Fruit fly (Drosophila melanogaster) whole organism, embryonic: Measurements from ENCODE around the gene CG43117.

Experiments used
- Atf6 ChIP-seq: fragments of 200-800 bp; sonication (Bioruptor generic); IDR thresholded peaks from 2 replicates; pipeline ENCODE4 v1.3.6; 2022; ENCODE audit warnings: missing biosample characterization, missing genetic modification characterization
- B-H1 ChIP-seq: fragments of 200-800 bp; sonication (Bioruptor generic); IDR thresholded peaks from 3 replicates; pipeline ENCODE4 v1.3.6; 2022; ENCODE audit warnings: missing biosample characterization, missing genetic modification characterization
- CG10959 ChIP-seq: fragments of 200-800 bp; sonication (Bioruptor generic); IDR thresholded peaks from 2 replicates; pipeline ENCODE4 v1.3.6; 2022; ENCODE audit warnings: missing biosample characterization, missing genetic modification characterization
- CG11456 ChIP-seq: fragments of 200-800 bp; sonication (Bioruptor generic); IDR thresholded peaks from 3 replicates; pipeline ENCODE4 v1.3.6; 2022; ENCODE audit warnings: missing biosample characterization, missing genetic modification characterization
- CG11504 ChIP-seq: fragments of 200-800 bp; sonication (Bioruptor generic); optimal IDR thresholded peaks from 3 replicates; lab custom pipeline; 2019; ENCODE audit warnings: missing biosample characterization, mild to moderate bottlenecking, missing genetic modification characterization, moderate library complexity
- CG12104 ChIP-seq: fragments of 200-800 bp; sonication (Bioruptor generic); optimal IDR thresholded peaks from 3 replicates; lab custom pipeline; 2016; ENCODE audit warnings: missing biosample characterization, missing genetic modification characterization
- CG12769 ChIP-seq: fragments of 200-800 bp; sonication (Bioruptor generic); optimal IDR thresholded peaks from 2 replicates; lab custom pipeline; 2019; ENCODE audit warnings: missing biosample characterization, mild to moderate bottlenecking, missing genetic modification characterization, moderate library complexity
- CG13123 ChIP-seq: fragments of 200-800 bp; sonication (Bioruptor generic); optimal IDR thresholded peaks from 2 replicates; lab custom pipeline; 2016; ENCODE audit warnings: missing biosample characterization, missing genetic modification characterization
- CG13624 ChIP-seq: fragments of 200-800 bp; sonication (Bioruptor generic); optimal IDR thresholded peaks from 2 replicates; lab custom pipeline; 2016; ENCODE audit warnings: missing biosample characterization, missing genetic modification characterization
- CG14441 ChIP-seq: fragments of 200-800 bp; sonication (Bioruptor generic); IDR thresholded peaks from 2 replicates; pipeline ENCODE4 v1.3.6; 2022; ENCODE audit warnings: missing biosample characterization, missing genetic modification characterization
- CG14667 ChIP-seq: fragments of 200-800 bp; sonication (Bioruptor generic); IDR thresholded peaks from 2 replicates; pipeline ENCODE4 v1.3.6; 2022; ENCODE audit warnings: missing biosample characterization, missing genetic modification characterization
- CG14710 ChIP-seq: fragments of 200-800 bp; sonication (Bioruptor generic); optimal IDR thresholded peaks from 3 replicates; lab custom pipeline; 2019; ENCODE audit warnings: missing biosample characterization, mild to moderate bottlenecking, missing genetic modification characterization, moderate library complexity
- CG16815 ChIP-seq: fragments of 200-800 bp; sonication (Bioruptor generic); optimal IDR thresholded peaks from 3 replicates; lab custom pipeline; 2017; ENCODE audit warnings: missing biosample characterization, mild to moderate bottlenecking, missing genetic modification characterization
- CG32772 ChIP-seq: fragments of 200-800 bp; sonication (Bioruptor generic); IDR thresholded peaks from 2 replicates; pipeline ENCODE4 v1.3.6; 2022; ENCODE audit warnings: missing biosample characterization, missing genetic modification characterization
- CG34224 ChIP-seq: fragments of 200-800 bp; sonication (Bioruptor generic); IDR thresholded peaks from 3 replicates; pipeline ENCODE4 v1.3.6; 2022; ENCODE audit warnings: missing biosample characterization, missing genetic modification characterization; ENCODE audit not compliant: partially characterized antibody
- CG3847 ChIP-seq: fragments of 200-800 bp; sonication (Bioruptor generic); IDR thresholded peaks from 2 replicates; pipeline ENCODE4 v1.3.6; 2022; ENCODE audit warnings: missing biosample characterization, missing genetic modification characterization
- CG5245 ChIP-seq: fragments of 200-800 bp; sonication (Bioruptor generic); optimal IDR thresholded peaks from 3 replicates; lab custom pipeline; 2016; ENCODE audit warnings: missing biosample characterization, missing genetic modification characterization
- CG6654 ChIP-seq: fragments of 200-800 bp; sonication (Bioruptor generic); optimal IDR thresholded peaks from 2 replicates; lab custom pipeline; 2017; ENCODE audit warnings: missing biosample characterization, mild to moderate bottlenecking, missing genetic modification characterization
- CG7271 ChIP-seq: fragments of 200-800 bp; sonication (Bioruptor generic); optimal IDR thresholded peaks from 2 replicates; lab custom pipeline; 2018; ENCODE audit warnings: missing biosample characterization, mild to moderate bottlenecking, missing genetic modification characterization, moderate library complexity
- CG7357 ChIP-seq: fragments of 200-800 bp; sonication (Bioruptor generic); IDR thresholded peaks from 3 replicates; pipeline ENCODE4 v1.3.6; 2022; ENCODE audit warnings: missing biosample characterization, missing genetic modification characterization
- CG7928 ChIP-seq: fragments of 200-800 bp; sonication (Bioruptor generic); optimal IDR thresholded peaks from 2 replicates; lab custom pipeline; 2017; ENCODE audit warnings: missing biosample characterization, mild to moderate bottlenecking, missing genetic modification characterization
- CG8944 ChIP-seq: fragments of 200-800 bp; sonication (Bioruptor generic); optimal IDR thresholded peaks from 3 replicates; lab custom pipeline; 2016; ENCODE audit warnings: missing biosample characterization, missing genetic modification characterization
- D ChIP-seq, 2 experiments: fragments of 200-800 bp in 1 of 2; fragments of >200 bp in 1 of 2; sonication (Bioruptor generic) in 1 of 2; optimal IDR thresholded peaks; 2 replicates in 1 of 2; 3 replicates in 1 of 2; lab custom pipeline; 2017; ENCODE audit warnings: mild to moderate bottlenecking in 1 of 2, missing biosample characterization in 1 of 2, missing genetic modification characterization in 1 of 2, missing genetic modification reagents in 1 of 2
- Drgx ChIP-seq: fragments of 200-800 bp; sonication (Bioruptor generic); IDR thresholded peaks from 2 replicates; pipeline ENCODE4 v1.3.6; 2022; ENCODE audit warnings: missing biosample characterization, missing genetic modification characterization
- E2f1 ChIP-seq: fragments of 200-800 bp; sonication (Bioruptor generic); IDR thresholded peaks from 2 replicates; pipeline ENCODE4 v1.3.6; 2022; ENCODE audit warnings: missing biosample characterization, missing genetic modification characterization
- Fer3 ChIP-seq: fragments of 200-800 bp; sonication (Bioruptor generic); optimal IDR thresholded peaks from 2 replicates; lab custom pipeline; 2018; ENCODE audit warnings: missing biosample characterization, mild to moderate bottlenecking, missing genetic modification characterization, moderate library complexity
- GATAe ChIP-seq: fragments of 200-800 bp; sonication (Bioruptor generic); conservative IDR thresholded peaks from 2 replicates; pipeline ENCODE4 v1.3.6; 2022; ENCODE audit warnings: missing biosample characterization, missing genetic modification characterization
- HHEX ChIP-seq: fragments of 200-800 bp; sonication (Bioruptor generic); optimal IDR thresholded peaks from 3 replicates; lab custom pipeline; 2017; ENCODE audit warnings: missing biosample characterization, mild to moderate bottlenecking, missing genetic modification characterization, missing genetic modification reagents
- HLH3B ChIP-seq: fragments of 200-800 bp; sonication (Bioruptor generic); IDR thresholded peaks from 2 replicates; pipeline ENCODE4 v1.3.6; 2022; ENCODE audit warnings: missing biosample characterization, missing genetic modification characterization
- Hr39 ChIP-seq: fragments of >200 bp; optimal IDR thresholded peaks from 2 replicates; lab custom pipeline; 2017
- NC2α ChIP-seq: fragments of 200-800 bp; sonication (Bioruptor generic); optimal IDR thresholded peaks from 2 replicates; lab custom pipeline; 2016; ENCODE audit warnings: missing biosample characterization, missing genetic modification characterization
- Oli ChIP-seq: fragments of 200-800 bp; sonication (Bioruptor generic); optimal IDR thresholded peaks from 2 replicates; lab custom pipeline; 2018; ENCODE audit warnings: missing biosample characterization, mild to moderate bottlenecking, missing genetic modification characterization, moderate library complexity
- Ravus ChIP-seq: fragments of 200-800 bp; sonication (Bioruptor generic); IDR thresholded peaks from 2 replicates; pipeline ENCODE4 v1.3.6; 2022; ENCODE audit warnings: missing biosample characterization, missing genetic modification characterization
- Sry-β ChIP-seq: fragments of 200-800 bp; sonication (Bioruptor generic); optimal IDR thresholded peaks from 2 replicates; lab custom pipeline; 2018; ENCODE audit warnings: missing biosample characterization, mild to moderate bottlenecking, missing genetic modification characterization, moderate library complexity
- Stat92E ChIP-seq, 3 experiments: fragments of >200 bp in 2 of 3; fragments of 200-800 bp in 1 of 3; sonication (Bioruptor generic) in 1 of 3; optimal IDR thresholded peaks; 2 replicates each; lab custom pipeline; 2017 to 2019; ENCODE audit warnings: missing biosample characterization in 3 of 3, missing genetic modification characterization in 3 of 3, mild to moderate bottlenecking in 1 of 3, moderate library complexity in 1 of 3
- Taf1 ChIP-seq: fragments of 200-800 bp; sonication (Bioruptor generic); IDR thresholded peaks from 2 replicates; pipeline ENCODE4 v1.3.6; 2022; ENCODE audit warnings: missing biosample characterization, missing genetic modification characterization
- aop ChIP-seq: fragments of 200-800 bp; sonication (Bioruptor generic); IDR thresholded peaks from 2 replicates; pipeline ENCODE4 v1.3.6; 2022; ENCODE audit warnings: missing biosample characterization, missing genetic modification characterization
- ato ChIP-seq: fragments of 200-800 bp; sonication (Bioruptor generic); IDR thresholded peaks from 2 replicates; pipeline ENCODE4 v1.3.6; 2022; ENCODE audit warnings: missing biosample characterization, missing genetic modification characterization; ENCODE audit not compliant: partially characterized antibody
- bab2 ChIP-seq: fragments of 200-800 bp; sonication (Bioruptor generic); optimal IDR thresholded peaks from 2 replicates; lab custom pipeline; 2016; ENCODE audit warnings: missing biosample characterization, missing genetic modification characterization
- bigmax ChIP-seq: fragments of 200-800 bp; sonication (Bioruptor generic); optimal IDR thresholded peaks from 2 replicates; lab custom pipeline; 2018; ENCODE audit warnings: missing biosample characterization, mild to moderate bottlenecking, missing genetic modification characterization
- dm ChIP-seq: fragments of 200-800 bp; sonication (Bioruptor generic); optimal IDR thresholded peaks from 3 replicates; lab custom pipeline; 2016; ENCODE audit warnings: missing biosample characterization, missing genetic modification characterization
- en ChIP-seq: fragments of 200-800 bp; sonication (Bioruptor generic); optimal IDR thresholded peaks from 2 replicates; lab custom pipeline; 2016; ENCODE audit warnings: missing biosample characterization, missing genetic modification characterization
- gem ChIP-seq: fragments of 200-800 bp; sonication (Bioruptor generic); optimal IDR thresholded peaks from 2 replicates; lab custom pipeline; 2019; ENCODE audit warnings: missing biosample characterization, mild to moderate bottlenecking, missing genetic modification characterization, moderate library complexity
- lab ChIP-seq: fragments of 200-800 bp; sonication (Bioruptor generic); optimal IDR thresholded peaks from 3 replicates; lab custom pipeline; 2017; ENCODE audit warnings: missing biosample characterization, missing genetic modification characterization, mild to moderate bottlenecking, moderate library complexity, missing genetic modification reagents
- lola ChIP-seq, 3 experiments: fragments of >200 bp in 2 of 3; fragments of 200-800 bp in 1 of 3; sonication (Bioruptor generic) in 1 of 3; optimal IDR thresholded peaks; 2 replicates each; lab custom pipeline; 2017 to 2019; ENCODE audit warnings: missing biosample characterization in 3 of 3, missing genetic modification characterization in 3 of 3, mild to moderate bottlenecking in 1 of 3, moderate library complexity in 1 of 3
- mirr ChIP-seq: fragments of 200-800 bp; sonication (Bioruptor generic); optimal IDR thresholded peaks from 3 replicates; lab custom pipeline; 2018; ENCODE audit warnings: missing biosample characterization, mild to moderate bottlenecking, missing genetic modification characterization
- peb ChIP-seq: fragments of 200-800 bp; sonication (Bioruptor generic); IDR thresholded peaks from 2 replicates; pipeline ENCODE4 v1.3.6; 2022; ENCODE audit warnings: missing biosample characterization, missing genetic modification characterization
- pfk ChIP-seq: fragments of 200-800 bp; sonication (Bioruptor generic); optimal IDR thresholded peaks from 2 replicates; lab custom pipeline; 2018; ENCODE audit warnings: missing biosample characterization, mild to moderate bottlenecking, missing genetic modification characterization, moderate library complexity
- slp2 ChIP-seq: fragments of 200-800 bp; sonication (Bioruptor generic); optimal IDR thresholded peaks from 2 replicates; lab custom pipeline; 2016; ENCODE audit warnings: missing biosample characterization, missing genetic modification characterization
- sr ChIP-seq: fragments of 200-800 bp; sonication (Bioruptor generic); IDR thresholded peaks from 3 replicates; pipeline ENCODE4 v1.3.6; 2022; ENCODE audit warnings: missing biosample characterization, missing genetic modification characterization
- zen ChIP-seq: fragments of 200-800 bp; sonication (Bioruptor generic); optimal IDR thresholded peaks from 3 replicates; lab custom pipeline; 2018; ENCODE audit warnings: missing biosample characterization, mild to moderate bottlenecking, missing genetic modification characterization, moderate library complexity

Gene CG43117

dm6 chr3R:26409780-26410179, 44.8 kb upstream of the CG43117 start (continued):
- no peak for TF ChIP-seq Oli (tag; lab: Kevin White, UChicago)
- peak; percentile 43 for TF ChIP-seq lab
- TF ChIP-seq CG10959 (GFP tag; lab: Robert Waterston, UW) = no peak
- TF ChIP-seq CG7928 = no peak
- TF ChIP-seq HHEX (GFP tag; lab: Kevin White, UChicago) = peak; percentile 20
- TF ChIP-seq slp2 (GFP tag; lab: Kevin White, UChicago) = no peak
- no peak for TF ChIP-seq Hr39 (lab: Kevin White, UChicago)
- 0 out of 3 replicates have a peak, but pooled peaks have one; percentile 35 for TF ChIP-seq CG7357
- TF ChIP-seq CG13123 (GFP tag; lab: Kevin White, UChicago) = no peak
- no peak for TF ChIP-seq zen (tag; lab: Kevin White, UChicago)
- TF ChIP-seq CG34224 (GFP tag; lab: Robert Waterston, UW) = no peak
- TF ChIP-seq Ravus (GFP tag; lab: Robert Waterston, UW) = no peak
- no peak for TF ChIP-seq aop (GFP tag; lab: Robert Waterston, UW)
- no peak for TF ChIP-seq bab2 (GFP tag; lab: Kevin White, UChicago)
- TF ChIP-seq CG14441 = peak; percentile 60
- no peak for TF ChIP-seq peb
- TF ChIP-seq GATAe (GFP tag; lab: Robert Waterston, UW) = no peak
- peak; percentile 62 for TF ChIP-seq CG11504 (tag; lab: Kevin White, UChicago)
- peak; percentile 73 for TF ChIP-seq Drgx (GFP tag; lab: Robert Waterston, UW)
- TF ChIP-seq Sry-β (GFP tag; lab: Kevin White, UChicago) = no peak
- TF ChIP-seq E2f1 (GFP tag; lab: Robert Waterston, UW) = peak; percentile 45; the same call in 1 of the 2 replicates
- no peak for TF ChIP-seq D (optimal IDR thresholded peaks at IDR 0.05; lab: Kevin White, UChicago)
- TF ChIP-seq D (GFP tag; optimal IDR thresholded peaks at IDR 0.05; lab: Kevin White, UChicago) = no peak
- TF ChIP-seq CG6654 = no peak
- TF ChIP-seq Taf1 (GFP tag; lab: Robert Waterston, UW) = no peak
- no peak for TF ChIP-seq sr (GFP tag; lab: Robert Waterston, UW)
- TF ChIP-seq CG7271 (tag; lab: Kevin White, UChicago) = no peak
- TF ChIP-seq CG14667 = peak; percentile 42; the same call in 1 of the 2 replicates
- no peak for TF ChIP-seq CG13624 (GFP tag; lab: Kevin White, UChicago)
- TF ChIP-seq NC2α (GFP tag; lab: Kevin White, UChicago) = no peak
- 0 out of 3 replicates have a peak, but pooled peaks have one; percentile 15 for TF ChIP-seq B-H1 (GFP tag; lab: Robert Waterston, UW)
- TF ChIP-seq CG11456 (GFP tag; lab: Robert Waterston, UW) = 0 out of 3 replicates have a peak, but pooled peaks have one; percentile 30
- no peak for TF ChIP-seq CG3847 (GFP tag; lab: Robert Waterston, UW)
- TF ChIP-seq ato (GFP tag; lab: Robert Waterston, UW) = no peak
- TF ChIP-seq CG8944 (GFP tag; lab: Kevin White, UChicago) = no peak
- TF ChIP-seq pfk = no peak
- TF ChIP-seq en (GFP tag; lab: Kevin White, UChicago) = no peak
- TF ChIP-seq CG5245 (GFP tag; lab: Kevin White, UChicago) = no peak
- no peak for TF ChIP-seq CG14710 (tag; lab: Kevin White, UChicago)
- TF ChIP-seq CG16815 (GFP tag; lab: Kevin White, UChicago) = no peak
- TF ChIP-seq CG12769 (tag; lab: Kevin White, UChicago) = no peak
- peak; percentile 61; the same call in 1 of the 2 replicates for TF ChIP-seq HLH3B (GFP tag; lab: Robert Waterston, UW)
- TF ChIP-seq mirr (GFP tag; lab: Kevin White, UChicago) = no peak
- no peak for TF ChIP-seq lola (GFP tag; optimal IDR thresholded peaks at IDR 0.05; lab: Kevin White, UChicago)
- TF ChIP-seq dm (GFP tag; lab: Kevin White, UChicago) = no peak
- peak; percentile 37 for TF ChIP-seq gem (tag; lab: Kevin White, UChicago)
- TF ChIP-seq Fer3 = peak; percentile 32
- no peak for TF ChIP-seq Stat92E (GFP tag; optimal IDR thresholded peaks at IDR 0.05; lab: Kevin White, UChicago)
- no peak for TF ChIP-seq bigmax (GFP tag; lab: Kevin White, UChicago)
- TF ChIP-seq CG12104 = no peak
- no peak for TF ChIP-seq CG32772
- no peak for TF ChIP-seq Atf6
